Fruit fly (Drosophila melanogaster): ENCODE results near the gene CG16700.

The CG16700 gene

dm6 chrX:17091062-17091904 is at the start of gene CG16700, which contains the start of gene CG4991 (continued):
- no peak for TF ChIP-seq CG17912 (GFP tag; optimal IDR thresholded peaks at IDR 0.05)
- TF ChIP-seq CG31388 (GFP tag; optimal IDR thresholded peaks at IDR 0.05), result peak; percentile 16
- peak; percentile 85 for TF ChIP-seq Oli (tag; optimal IDR thresholded peaks at IDR 0.05)
- peak; percentile 85 for TF ChIP-seq Ssrp (tag; optimal IDR thresholded peaks at IDR 0.05)
- no peak for TF ChIP-seq slp2 (GFP tag; optimal IDR thresholded peaks at IDR 0.05)
- TF ChIP-seq HmgD (GFP tag; optimal IDR thresholded peaks at IDR 0.05), result no peak
- peak; percentile 79 for TF ChIP-seq PHDP (tag; optimal IDR thresholded peaks at IDR 0.05)
- no peak for TF ChIP-seq maf-S (GFP tag; optimal IDR thresholded peaks at IDR 0.05)
- TF ChIP-seq CG7963 (GFP tag; IDR thresholded peaks at IDR 0.05; ENCODE audit: partially characterized antibody), result no peak
- no peak for TF ChIP-seq cas (GFP tag; IDR thresholded peaks at IDR 0.05)
- no peak for TF ChIP-seq CG2129 (GFP tag; IDR thresholded peaks at IDR 0.05; ENCODE audit: partially characterized antibody)
- no peak for TF ChIP-seq Dip3 (GFP tag; optimal IDR thresholded peaks at IDR 0.05)
- TF ChIP-seq HHEX (GFP tag; optimal IDR thresholded peaks at IDR 0.05), result peak; percentile 68
- TF ChIP-seq CG11695 (GFP tag; IDR thresholded peaks at IDR 0.05), result peak; percentile 74
- peak; percentile 39 for TF ChIP-seq nau (GFP tag; optimal IDR thresholded peaks at IDR 0.05)
- TF ChIP-seq CG13894 (tag; optimal IDR thresholded peaks at IDR 0.05), result peak; percentile 50
- 0 out of 2 replicates have a peak, but pooled peaks have one; percentile 30 for TF ChIP-seq CG17612 (GFP tag; IDR thresholded peaks at IDR 0.05)
- TF ChIP-seq Spps (tag; optimal IDR thresholded peaks at IDR 0.05), result peak; percentile 48
- peak; percentile 58; the same call in 1 of the 3 replicates for TF ChIP-seq Mrtf (GFP tag; IDR thresholded peaks at IDR 0.05)
- no peak for TF ChIP-seq pzg (GFP tag; optimal IDR thresholded peaks at IDR 0.05)
- no peak for TF ChIP-seq CG2889 (GFP tag; IDR thresholded peaks at IDR 0.05)
- TF ChIP-seq run (tag; optimal IDR thresholded peaks at IDR 0.05), result peak; percentile 61
- TF ChIP-seq CG3407 (GFP tag; optimal IDR thresholded peaks at IDR 0.05), result peak; percentile 51
- TF ChIP-seq CG33213 (GFP tag; optimal IDR thresholded peaks at IDR 0.05), result no peak
- no peak for TF ChIP-seq gce (GFP tag; IDR thresholded peaks at IDR 0.05)
- peak; percentile 19; the same call in 1 of the 2 replicates for TF ChIP-seq E2f2 (GFP tag; IDR thresholded peaks at IDR 0.05)
- no peak for TF ChIP-seq Dfd (GFP tag; optimal IDR thresholded peaks at IDR 0.05)
- peak; percentile 61 for TF ChIP-seq scrt (GFP tag; optimal IDR thresholded peaks at IDR 0.05)
- TF ChIP-seq crol (GFP tag; IDR thresholded peaks at IDR 0.05), result no peak
- TF ChIP-seq H15 (GFP tag; IDR thresholded peaks at IDR 0.05), result peak; percentile 59; the same call in 1 of the 3 replicates
- peak; percentile 88 for TF ChIP-seq CG30403 (GFP tag; optimal IDR thresholded peaks at IDR 0.05)
- TF ChIP-seq CG12769 (tag; optimal IDR thresholded peaks at IDR 0.05), result no peak
- TF ChIP-seq CG1529 (GFP tag; optimal IDR thresholded peaks at IDR 0.05), result peak; percentile 66
- TF ChIP-seq bigmax (GFP tag; optimal IDR thresholded peaks at IDR 0.05), result no peak
- TF ChIP-seq fru (optimal IDR thresholded peaks at IDR 0.05), result no peak
- peak; percentile 67 for TF ChIP-seq NFAT (GFP tag; IDR thresholded peaks at IDR 0.05)
- TF ChIP-seq tna (GFP tag; IDR thresholded peaks at IDR 0.05; ENCODE audit: partially characterized antibody), result no peak
- TF ChIP-seq fd96Cb (tag; optimal IDR thresholded peaks at IDR 0.05), result peak; percentile 81
- no peak for TF ChIP-seq CG12744 (GFP tag; optimal IDR thresholded peaks at IDR 0.05)
- 0 out of 2 replicates have a peak, but pooled peaks have one; percentile 31 for TF ChIP-seq CG11696 (GFP tag; IDR thresholded peaks at IDR 0.05)
- TF ChIP-seq danr (GFP tag; IDR thresholded peaks at IDR 0.05), result peak; percentile 72
- TF ChIP-seq bbx (GFP tag; IDR thresholded peaks at IDR 0.05; ENCODE audit: partially characterized antibody), result no peak
- peak; percentile 93 for TF ChIP-seq CG7839 (tag; optimal IDR thresholded peaks at IDR 0.05)
- peak; percentile 43 for TF ChIP-seq CG18476 (GFP tag; optimal IDR thresholded peaks at IDR 0.05)
- TF ChIP-seq Bteb2 (GFP tag; optimal IDR thresholded peaks at IDR 0.05), result peak; percentile 18
- no peak for TF ChIP-seq Side (GFP tag; optimal IDR thresholded peaks at IDR 0.05)
- no peak for TF ChIP-seq sna (GFP tag; IDR thresholded peaks at IDR 0.05; ENCODE audit: partially characterized antibody)
- TF ChIP-seq fd3F (GFP tag; optimal IDR thresholded peaks at IDR 0.05), result peak; percentile 61
- 0 out of 2 replicates have a peak, but pooled peaks have one; percentile 46 for TF ChIP-seq rib (GFP tag; IDR thresholded peaks at IDR 0.05)
